Worm (Caenorhabditis elegans) whole organism, L4 larva: ENCODE data around the gene txt-11.

Source experiments
- aly-2 ChIP-seq: sonication (generic microtip); optimal IDR thresholded peaks from 2 replicates; lab custom pipeline; 2018; ENCODE audit warnings: missing biosample characterization, missing genetic modification characterization
- nhr-237 ChIP-seq: sonication (generic microtip); optimal IDR thresholded peaks from 2 replicates; lab custom pipeline; 2017; ENCODE audit warnings: missing biosample characterization, missing genetic modification characterization

DNA sequence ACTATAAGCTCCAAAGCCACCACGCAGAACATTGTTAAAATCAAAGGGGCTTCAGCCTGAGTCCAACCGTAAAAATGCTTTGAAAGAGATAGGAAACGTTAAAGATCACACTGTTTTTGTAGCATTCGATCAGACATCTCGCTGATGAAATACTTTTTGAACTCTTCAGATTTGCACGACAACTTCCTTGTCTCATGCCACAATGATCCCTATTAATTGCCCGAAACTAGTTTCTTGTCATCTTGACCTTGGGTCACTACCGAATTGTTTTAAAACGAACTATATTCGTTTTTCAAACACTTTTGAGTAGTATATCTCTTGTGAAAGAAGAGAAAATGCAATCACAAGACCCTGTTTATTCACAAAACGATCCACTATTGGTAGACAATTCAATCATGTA, 4.8 kb downstream of the txt-11 start, which contains the start of gene T20D4.3:
- TF ChIP-seq aly-2 (tag; lab: Kevin White, UChicago) (no peak), nhr-237 (tag; lab: Kevin White, UChicago) (no peak)
